Worm (Caenorhabditis elegans) whole organism, late embryonic: ENCODE data around the gene cest-8.

ENCODE experiments used
- C38D4.7 ChIP-seq: fragments of 200-800 bp; sonication (Bioruptor generic); optimal IDR thresholded peaks from 2 replicates; lab custom pipeline; 2018; ENCODE audit warnings: mild to moderate bottlenecking, missing genetic modification characterization, moderate library complexity, missing compliant biosample characterization
- F13H6.1 ChIP-seq: sonication (generic microtip); optimal IDR thresholded peaks from 2 replicates; lab custom pipeline; 2016; ENCODE audit warnings: missing genetic modification characterization, missing compliant biosample characterization
- Y22D7AL.16 ChIP-seq: sonication (generic microtip); optimal IDR thresholded peaks from 2 replicates; lab custom pipeline; 2016; ENCODE audit warnings: missing genetic modification characterization, missing compliant biosample characterization
- ama-1 ChIP-seq: fragments of 150-350 bp; optimal IDR thresholded peaks from 2 replicates; lab custom pipeline; 2014
- ceh-14 ChIP-seq: sonication (generic microtip); optimal IDR thresholded peaks from 2 replicates; lab custom pipeline; 2016; ENCODE audit warnings: missing genotype, missing genetic modification characterization, missing compliant biosample characterization
- ceh-18 ChIP-seq: sonication (generic microtip); optimal IDR thresholded peaks from 2 replicates; lab custom pipeline; 2016; ENCODE audit warnings: missing genetic modification characterization, missing compliant biosample characterization
- ceh-19 ChIP-seq: fragments of 200-800 bp; sonication (Bioruptor generic); optimal IDR thresholded peaks from 2 replicates; lab custom pipeline; 2018; ENCODE audit warnings: mild to moderate bottlenecking, missing genetic modification characterization, missing compliant biosample characterization
- ceh-2 ChIP-seq: sonication (generic microtip); optimal IDR thresholded peaks from 2 replicates; lab custom pipeline; 2016; ENCODE audit warnings: missing genotype, missing genetic modification characterization, missing compliant biosample characterization
- ceh-22 ChIP-seq: sonication (generic microtip); optimal IDR thresholded peaks from 2 replicates; lab custom pipeline; 2017; ENCODE audit warnings: missing biosample characterization, missing genetic modification characterization
- ceh-34 ChIP-seq: sonication (generic microtip); optimal IDR thresholded peaks from 2 replicates; lab custom pipeline; 2016; ENCODE audit warnings: mild to moderate bottlenecking, missing genetic modification characterization, missing compliant biosample characterization
- ceh-45 ChIP-seq: fragments of 200-800 bp; sonication (Bioruptor generic); IDR thresholded peaks from 2 replicates; pipeline ENCODE4 v1.3.6; 2022; ENCODE audit warnings: missing genetic modification reagents, missing genetic modification characterization, missing compliant biosample characterization
- dmd-4 ChIP-seq: sonication (generic microtip); optimal IDR thresholded peaks from 2 replicates; lab custom pipeline; 2016; ENCODE audit warnings: borderline replicate concordance, missing genetic modification characterization, missing compliant biosample characterization
- elt-2 ChIP-seq: sonication (generic microtip); optimal IDR thresholded peaks from 2 replicates; lab custom pipeline; 2016; ENCODE audit warnings: missing genetic modification reagents, missing genetic modification characterization, missing compliant biosample characterization
- elt-4 ChIP-seq: sonication (generic microtip); optimal IDR thresholded peaks from 2 replicates; lab custom pipeline; 2016; ENCODE audit warnings: missing genetic modification characterization, missing compliant biosample characterization
- ets-4 ChIP-seq: sonication (generic microtip); optimal IDR thresholded peaks from 2 replicates; lab custom pipeline; 2016; ENCODE audit warnings: missing genetic modification characterization, missing compliant biosample characterization
- fkh-10 ChIP-seq: fragments of 150-350 bp; optimal IDR thresholded peaks from 2 replicates; lab custom pipeline; 2014; ENCODE audit warnings: missing biosample characterization, missing genetic modification reagents, missing genetic modification characterization
- gmeb-2 ChIP-seq: sonication (generic microtip); optimal IDR thresholded peaks from 2 replicates; lab custom pipeline; 2016; ENCODE audit warnings: missing genetic modification characterization, inconsistent platforms, missing compliant biosample characterization
- hlh-13 ChIP-seq: fragments of 200-800 bp; sonication (Bioruptor generic); optimal IDR thresholded peaks from 2 replicates; lab custom pipeline; 2018; ENCODE audit warnings: mild to moderate bottlenecking, missing genetic modification characterization, missing compliant biosample characterization
- hlh-30 ChIP-seq: sonication (generic microtip); optimal IDR thresholded peaks from 2 replicates; lab custom pipeline; 2017; ENCODE audit warnings: antibody characterized with exemption, missing genetic modification characterization, missing compliant biosample characterization; ENCODE audit not compliant: insufficient read depth
- nfya-1 ChIP-seq: sonication (generic microtip); optimal IDR thresholded peaks from 2 replicates; lab custom pipeline; 2017; ENCODE audit warnings: missing genetic modification characterization, mild to moderate bottlenecking, missing compliant biosample characterization, antibody characterized with exemption, moderate library complexity
- nhr-232 ChIP-seq: sonication (generic microtip); optimal IDR thresholded peaks from 2 replicates; lab custom pipeline; 2016; ENCODE audit warnings: missing genetic modification characterization, missing compliant biosample characterization
- npax-4 ChIP-seq: sonication (generic microtip); optimal IDR thresholded peaks from 2 replicates; lab custom pipeline; 2016; ENCODE audit warnings: missing genetic modification characterization, missing compliant biosample characterization
- pag-3 ChIP-seq: sonication (generic microtip); optimal IDR thresholded peaks from 2 replicates; lab custom pipeline; 2016; ENCODE audit warnings: missing compliant biosample characterization, missing genetic modification characterization, borderline replicate concordance
- pha-2 ChIP-seq: sonication (generic microtip); optimal IDR thresholded peaks from 2 replicates; lab custom pipeline; 2017; ENCODE audit warnings: mild to moderate bottlenecking, missing genetic modification characterization, missing compliant biosample characterization
- pha-4 ChIP-seq: fragments of 150-350 bp; optimal IDR thresholded peaks from 2 replicates; lab custom pipeline; 2018; ENCODE audit warnings: missing biosample characterization, missing genetic modification reagents, missing genetic modification characterization
- ref-2 ChIP-seq: sonication (generic microtip); optimal IDR thresholded peaks from 2 replicates; lab custom pipeline; 2016; ENCODE audit warnings: missing genetic modification characterization, missing compliant biosample characterization
- rnt-1 ChIP-seq: sonication (generic microtip); optimal IDR thresholded peaks from 2 replicates; lab custom pipeline; 2016; ENCODE audit warnings: missing genetic modification characterization, missing compliant biosample characterization
- sdc-2 ChIP-seq: sonication (generic microtip); optimal IDR thresholded peaks from 2 replicates; lab custom pipeline; 2016; ENCODE audit warnings: missing genotype, missing genetic modification characterization, missing compliant biosample characterization
- sox-2 ChIP-seq: fragments of 200-800 bp; sonication (Bioruptor generic); IDR thresholded peaks from 2 replicates; pipeline ENCODE4 v1.3.6; 2022; ENCODE audit warnings: missing genetic modification reagents, missing genetic modification characterization, missing compliant biosample characterization
- sox-4 ChIP-seq: sonication (generic microtip); optimal IDR thresholded peaks from 2 replicates; lab custom pipeline; 2017; ENCODE audit warnings: mild to moderate bottlenecking, missing genetic modification characterization, inconsistent platforms, missing compliant biosample characterization
- syd-9 ChIP-seq: sonication (generic microtip); optimal IDR thresholded peaks from 2 replicates; lab custom pipeline; 2016; ENCODE audit warnings: mild to moderate bottlenecking, missing genetic modification characterization, moderate library complexity, missing compliant biosample characterization
- tbx-2 ChIP-seq: sonication (generic microtip); optimal IDR thresholded peaks from 2 replicates; lab custom pipeline; 2016; ENCODE audit warnings: missing genetic modification characterization, missing compliant biosample characterization
- tbx-7 ChIP-seq: sonication (generic microtip); optimal IDR thresholded peaks from 2 replicates; lab custom pipeline; 2016; ENCODE audit warnings: missing genotype, missing genetic modification characterization, missing compliant biosample characterization
- ttx-3 ChIP-seq: sonication (generic microtip); optimal IDR thresholded peaks from 2 replicates; lab custom pipeline; 2016; ENCODE audit warnings: missing genetic modification reagents, missing genetic modification characterization, missing compliant biosample characterization
- unc-42 ChIP-seq: sonication (generic microtip); optimal IDR thresholded peaks from 2 replicates; lab custom pipeline; 2016; ENCODE audit warnings: missing genotype, missing genetic modification characterization, missing compliant biosample characterization
- unc-55 ChIP-seq: sonication (generic microtip); optimal IDR thresholded peaks from 2 replicates; lab custom pipeline; 2017; ENCODE audit warnings: missing biosample characterization, missing genetic modification reagents, missing genetic modification characterization
- zip-5 ChIP-seq: sonication (generic microtip); optimal IDR thresholded peaks from 2 replicates; lab custom pipeline; 2016; ENCODE audit warnings: missing genetic modification characterization, missing compliant biosample characterization
- ztf-16 ChIP-seq: sonication (generic microtip); optimal IDR thresholded peaks from 2 replicates; lab custom pipeline; 2017; ENCODE audit warnings: missing genetic modification characterization, missing compliant biosample characterization

The cest-8 gene

ce11 chrX:12174686-12175404 lies 44.6 kb upstream of the cest-8 start:
- TF ChIP-seq ceh-22 = no peak
- TF ChIP-seq fkh-10 = no peak
- TF ChIP-seq ceh-18 = no peak
- no peak for TF ChIP-seq zip-5 (tag; lab: Kevin White, UChicago)
- no peak for TF ChIP-seq ttx-3 (tag; lab: Kevin White, UChicago)
- no peak for TF ChIP-seq ceh-45 (GFP tag; lab: Robert Waterston, UW)
- no peak for TF ChIP-seq C38D4.7
- TF ChIP-seq nhr-232 (tag; lab: Kevin White, UChicago) = no peak
- TF ChIP-seq sox-4 (tag; lab: Kevin White, UChicago) = no peak
- TF ChIP-seq unc-55 (GFP tag; lab: Kevin White, UChicago) = peak; percentile 24
- no peak for TF ChIP-seq unc-42
- TF ChIP-seq nfya-1 (tag; lab: Kevin White, UChicago) = peak; percentile 6
- TF ChIP-seq, all 69 proteins: peak for 2

- TF ChIP-seq pha-2 (tag; lab: Kevin White, UChicago) (no peak), sox-4 (tag; lab: Kevin White, UChicago) (no peak), rnt-1 (peak; percentile 8), F13H6.1 (no peak), ceh-34 (tag; lab: Kevin White, UChicago) (peak; percentile 71), ceh-18 (peak; percentile 55), tbx-2 (tag; lab: Kevin White, UChicago) (peak; percentile 37), unc-55 (GFP tag; lab: Kevin White, UChicago) (peak; percentile 35), nfya-1 (tag; lab: Kevin White, UChicago) (peak; percentile 1), elt-2 (tag; lab: Kevin White, UChicago) (no peak), unc-42 (no peak), ceh-22 (peak; percentile 1), syd-9 (tag; lab: Kevin White, UChicago) (no peak), tbx-7 (tag; lab: Kevin White, UChicago) (no peak), ceh-45 (GFP tag; lab: Robert Waterston, UW) (no peak), hlh-30 (tag; lab: Kevin White, UChicago) (no peak), elt-4 (peak; percentile 9), ceh-19 (GFP tag; lab: Kevin White, UChicago) (peak; percentile 18), ceh-2 (peak; percentile 9)
Observed at ce11 chrX:12175667-12176278, 43.7 kb upstream of the cest-8 start.

- TF ChIP-seq ceh-18 (peak; percentile 4), tbx-2 (tag; lab: Kevin White, UChicago) (no peak), nhr-232 (tag; lab: Kevin White, UChicago) (no peak), ref-2 (tag; lab: Kevin White, UChicago) (peak; percentile 52), sox-2 (GFP tag; lab: Robert Waterston, UW) (no peak), nfya-1 (tag; lab: Kevin White, UChicago) (peak; percentile 12), ztf-16 (tag; lab: Kevin White, UChicago) (no peak), sdc-2 (tag; lab: Kevin White, UChicago) (peak; percentile 32), npax-4 (tag; lab: Kevin White, UChicago) (no peak)
- TF ChIP-seq, all 69 proteins: peak for 4
Observed at ce11 chrX:12176394-12176793, 43.1 kb upstream of the cest-8 start.

ce11 chrX:12176873-12177293 lies 42.6 kb upstream of the cest-8 start:
- TF ChIP-seq ets-4 (tag; lab: Kevin White, UChicago) (no peak), sox-2 (GFP tag; lab: Robert Waterston, UW) (no peak), gmeb-2 (tag; lab: Kevin White, UChicago) (no peak), hlh-30 (tag; lab: Kevin White, UChicago) (no peak), ceh-34 (tag; lab: Kevin White, UChicago) (no peak), unc-55 (GFP tag; lab: Kevin White, UChicago) (no peak), ceh-19 (GFP tag; lab: Kevin White, UChicago) (no peak), dmd-4 (tag; lab: Kevin White, UChicago) (no peak), pha-4 (tag; lab: Kevin White, UChicago) (no peak), hlh-13 (GFP tag; lab: Kevin White, UChicago) (no peak), nhr-232 (tag; lab: Kevin White, UChicago) (no peak), zip-5 (tag; lab: Kevin White, UChicago) (no peak), pag-3 (no peak), ttx-3 (tag; lab: Kevin White, UChicago) (no peak), Y22D7AL.16 (tag; lab: Kevin White, UChicago) (no peak), ama-1 (lab: Kevin White, UChicago) (no peak), ceh-14 (no peak)
- TF ChIP-seq, all 69 proteins: peak for 0
